Fruit fly (Drosophila melanogaster): ENCODE results near the gene CG8036.
A peak's percentile ranks its signal among the peaks of the same experiment; 100 is the strongest.

The CG8036 gene

dm6 chr3R:8705323-8706097 is 37.8 kb downstream of the CG8036 start (continued):
- no peak for TF ChIP-seq disco-r (GFP tag; optimal IDR thresholded peaks at IDR 0.05)
- TF ChIP-seq ham (GFP tag; IDR thresholded peaks at IDR 0.05): no peak
- no peak for TF ChIP-seq CG15073 (GFP tag; optimal IDR thresholded peaks at IDR 0.05)
- no peak for TF ChIP-seq CG12155 (GFP tag; optimal IDR thresholded peaks at IDR 0.05)
- no peak for TF ChIP-seq CG3407 (GFP tag; optimal IDR thresholded peaks at IDR 0.05)
- no peak for TF ChIP-seq dmrt99B (tag; optimal IDR thresholded peaks at IDR 0.05)
- no peak for TF ChIP-seq sob (GFP tag; IDR thresholded peaks at IDR 0.05)
- TF ChIP-seq Sox102F (GFP tag; optimal IDR thresholded peaks at IDR 0.05): no peak
- TF ChIP-seq Usf (GFP tag; optimal IDR thresholded peaks at IDR 0.05): no peak
- no peak for TF ChIP-seq luna (GFP tag; optimal IDR thresholded peaks at IDR 0.05)
- no peak for TF ChIP-seq h (optimal IDR thresholded peaks at IDR 0.05)
- TF ChIP-seq CG14050 (GFP tag; IDR thresholded peaks at IDR 0.05): no peak
- no peak for TF ChIP-seq CG1647 (GFP tag; optimal IDR thresholded peaks at IDR 0.05)
- no peak for TF ChIP-seq CrebB (tag; optimal IDR thresholded peaks at IDR 0.05)
- no peak for TF ChIP-seq cwo (GFP tag; optimal IDR thresholded peaks at IDR 0.05)
- peak; percentile 59 for TF ChIP-seq sr (GFP tag; IDR thresholded peaks at IDR 0.05)
- peak; percentile 64 for TF ChIP-seq sens (GFP tag)
- TF ChIP-seq D19B (GFP tag; optimal IDR thresholded peaks at IDR 0.05): no peak
- TF ChIP-seq aop (GFP tag; IDR thresholded peaks at IDR 0.05): no peak
- TF ChIP-seq CG1233 (GFP tag; optimal IDR thresholded peaks at IDR 0.05): no peak
- no peak for TF ChIP-seq CG8478 (optimal IDR thresholded peaks at IDR 0.05)
- TF ChIP-seq MBD-R2 (GFP tag; IDR thresholded peaks at IDR 0.05): no peak
- no peak for TF ChIP-seq inv (GFP tag; IDR thresholded peaks at IDR 0.05; ENCODE audit: partially characterized antibody)
- TF ChIP-seq CG17361 (GFP tag; IDR thresholded peaks at IDR 0.05): no peak
- TF ChIP-seq sna (GFP tag; IDR thresholded peaks at IDR 0.05; ENCODE audit: partially characterized antibody): no peak
- no peak for TF ChIP-seq otp (GFP tag; IDR thresholded peaks at IDR 0.05)
- no peak for TF ChIP-seq Trl (optimal IDR thresholded peaks at IDR 0.05)
- no peak for TF ChIP-seq Trl (GFP tag; optimal IDR thresholded peaks at IDR 0.05)
- TF ChIP-seq fru (optimal IDR thresholded peaks at IDR 0.05): no peak
- TF ChIP-seq zfh2 (GFP tag; optimal IDR thresholded peaks at IDR 0.05): no peak
- no peak for TF ChIP-seq CG7271 (tag; optimal IDR thresholded peaks at IDR 0.05)
- no peak for TF ChIP-seq CG15601 (tag; optimal IDR thresholded peaks at IDR 0.05)
- TF ChIP-seq slou (GFP tag; optimal IDR thresholded peaks at IDR 0.05): no peak
- TF ChIP-seq Opbp (GFP tag; IDR thresholded peaks at IDR 0.05; ENCODE audit: partially characterized antibody): no peak
- TF ChIP-seq CG31224 (GFP tag; IDR thresholded peaks at IDR 0.05): no peak
- TF ChIP-seq Ssrp (tag; optimal IDR thresholded peaks at IDR 0.05): no peak
- no peak for TF ChIP-seq Rfx (GFP tag; IDR thresholded peaks at IDR 0.05)
- TF ChIP-seq CG11504 (tag; optimal IDR thresholded peaks at IDR 0.05): no peak
- no peak for TF ChIP-seq HLHmδ (GFP tag; optimal IDR thresholded peaks at IDR 0.05)
- TF ChIP-seq Oaz (GFP tag; IDR thresholded peaks at IDR 0.05): no peak
- no peak for TF ChIP-seq tx (GFP tag; optimal IDR thresholded peaks at IDR 0.05)
- TF ChIP-seq ac (GFP tag; optimal IDR thresholded peaks at IDR 0.05): no peak
- TF ChIP-seq CG2202 (tag; optimal IDR thresholded peaks at IDR 0.05): no peak
- TF ChIP-seq Hr51 (GFP tag; optimal IDR thresholded peaks at IDR 0.05): no peak
- peak; percentile 22 for TF ChIP-seq CG7839 (tag; optimal IDR thresholded peaks at IDR 0.05)
- 0 out of 3 replicates have a peak, but pooled peaks have one; percentile 16 for TF ChIP-seq Mrtf (GFP tag; IDR thresholded peaks at IDR 0.05)
- no peak for TF ChIP-seq maf-S (GFP tag; optimal IDR thresholded peaks at IDR 0.05)
- no peak for TF ChIP-seq odd (GFP tag; optimal IDR thresholded peaks at IDR 0.05)
- TF ChIP-seq HLH54F (GFP tag; optimal IDR thresholded peaks at IDR 0.05): no peak
- no peak for TF ChIP-seq CG9932 (GFP tag; IDR thresholded peaks at IDR 0.05)
- TF ChIP-seq insv (GFP tag; optimal IDR thresholded peaks at IDR 0.05): no peak
- TF ChIP-seq cato (GFP tag; optimal IDR thresholded peaks at IDR 0.05; ENCODE audit: borderline replicate concordance): no peak

Measured in whole organism, embryonic.